Worm (Caenorhabditis elegans): ENCODE data around the gene srbc-68.
A peak's percentile ranks its signal among the peaks of the same experiment; 100 is the strongest.

srbc-68 gene

DNA sequence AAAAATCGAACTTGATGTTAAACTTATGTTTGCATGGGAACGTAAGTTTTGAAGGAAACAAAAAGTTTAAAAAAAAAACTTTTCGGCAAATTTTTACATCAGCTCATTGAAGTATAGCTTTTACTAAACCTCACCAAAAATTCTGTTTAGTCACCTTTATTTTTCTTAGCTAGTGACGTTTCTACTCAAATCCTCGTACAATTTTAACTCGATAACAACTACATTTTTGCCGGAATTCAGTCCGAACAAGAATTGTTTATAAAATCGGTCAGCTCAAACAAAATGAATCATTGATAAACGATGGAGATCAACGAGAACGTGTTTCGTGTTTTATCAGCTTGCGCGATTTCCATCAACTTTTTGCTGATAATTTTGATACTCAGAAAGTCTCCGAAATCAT is 19.5 kb downstream of the srbc-68 start, which contains the start of gene str-260:
Gene str-260, plus strand, starts transcription at position 301 of the 400 bp plus-strand sequence.
- TF ChIP-seq ceh-16 (tag; optimal IDR thresholded peaks at IDR 0.05) (no peak), hmg-11 (tag; optimal IDR thresholded peaks at IDR 0.05) (no peak), mdl-1 (tag; optimal IDR thresholded peaks at IDR 0.05) (no peak), unc-39 (tag; optimal IDR thresholded peaks at IDR 0.05) (no peak), pqm-1 (tag; optimal IDR thresholded peaks at IDR 0.05) (no peak), ceh-9 (tag; optimal IDR thresholded peaks at IDR 0.05) (no peak), nhr-12 (tag; optimal IDR thresholded peaks at IDR 0.05) (no peak), R02D3.7 (tag; optimal IDR thresholded peaks at IDR 0.05) (no peak), nhr-43 (tag; optimal IDR thresholded peaks at IDR 0.05; ENCODE audit: poor library complexity, severe bottlenecking) (no peak), ceh-82 (tag; optimal IDR thresholded peaks at IDR 0.05) (no peak), fos-1 (tag; optimal IDR thresholded peaks at IDR 0.05) (no peak), mml-1 (tag; optimal IDR thresholded peaks at IDR 0.05) (no peak), pha-4 (tag; optimal IDR thresholded peaks at IDR 0.05) (no peak), nhr-25 (tag; optimal IDR thresholded peaks at IDR 0.05) (no peak), egl-5 (tag; optimal IDR thresholded peaks at IDR 0.05) (no peak)

DNA sequence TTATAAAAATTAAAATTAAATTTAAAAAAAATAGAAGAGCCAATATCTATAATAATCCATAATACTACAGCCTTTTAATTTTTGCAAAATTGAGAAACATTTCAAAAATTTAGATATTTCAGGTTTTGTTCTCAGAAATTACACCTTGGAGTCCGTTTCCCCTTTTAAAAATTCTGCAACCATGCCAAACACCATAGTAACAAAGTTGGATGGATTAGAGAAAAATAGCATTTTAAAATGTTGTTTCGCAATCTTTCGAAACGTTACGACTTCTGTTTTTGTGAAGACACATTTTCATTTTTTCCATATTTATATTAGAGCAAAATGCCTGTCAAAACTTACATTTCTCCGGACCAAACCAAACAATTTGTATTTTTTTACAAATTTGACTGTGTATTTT is 21.4 kb downstream of the srbc-68 start, which contains the start of gene T24A6.7:
Gene T24A6.7, plus strand, starts transcription at position 301 of the 400 bp plus-strand sequence.
- TF ChIP-seq elt-2 (tag; optimal IDR thresholded peaks at IDR 0.05) (no peak), ztf-11 (tag; optimal IDR thresholded peaks at IDR 0.05) (no peak), ceh-28 (tag; optimal IDR thresholded peaks at IDR 0.05) (no peak), nhr-237 (tag; optimal IDR thresholded peaks at IDR 0.05) (no peak), ceh-82 (tag; optimal IDR thresholded peaks at IDR 0.05) (no peak), ztf-4 (tag; optimal IDR thresholded peaks at IDR 0.05) (no peak), elt-1 (tag; optimal IDR thresholded peaks at IDR 0.05) (no peak), mdl-1 (tag; optimal IDR thresholded peaks at IDR 0.05) (no peak)

DNA sequence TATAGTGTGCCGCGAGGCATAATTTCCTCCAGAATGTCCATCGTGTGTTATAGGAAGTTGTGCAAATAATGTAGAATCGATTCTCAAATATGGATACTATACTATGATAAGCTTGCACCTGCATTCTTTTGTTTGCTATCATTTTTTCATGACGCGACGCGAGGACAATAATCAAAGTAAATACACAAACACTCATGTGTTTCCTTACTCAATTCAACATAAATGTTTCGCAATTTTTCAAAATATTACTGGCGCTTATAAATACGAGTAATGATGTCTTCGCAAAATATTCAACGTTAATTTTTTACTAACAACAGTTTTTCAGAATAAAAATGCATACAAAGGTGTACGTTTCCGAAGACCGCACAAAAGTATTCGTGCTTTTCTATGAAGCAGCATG is 23.2 kb downstream of the srbc-68 start, which contains the start of gene irg-1:
Gene irg-1, plus strand, starts transcription at position 326 of the 400 bp plus-strand sequence.
- TF ChIP-seq ama-1 (optimal IDR thresholded peaks at IDR 0.05) (no peak), pqm-1 (tag; optimal IDR thresholded peaks at IDR 0.05) (peak; percentile 37)

DNA sequence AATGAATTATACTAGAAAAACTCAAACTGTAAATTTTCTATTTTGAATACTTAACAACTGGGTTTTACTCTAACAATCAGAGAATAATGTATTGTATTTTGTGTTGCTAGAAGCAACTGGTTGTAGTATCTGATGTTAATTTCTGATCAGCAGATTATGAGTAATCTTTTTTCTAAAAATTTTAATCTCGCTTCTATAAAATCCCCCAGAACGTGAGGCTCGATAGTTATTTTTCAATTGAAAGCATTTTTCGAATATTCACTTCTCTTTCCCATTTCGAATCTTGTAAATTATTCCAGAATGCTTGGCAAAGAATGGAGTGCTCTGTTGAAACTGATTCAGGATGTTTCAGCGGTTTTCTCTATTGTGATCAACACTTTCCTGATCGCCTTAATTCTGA is 28.5 kb downstream of the srbc-68 start, which contains the start of gene str-227:
Gene str-227, plus strand, starts transcription at position 301 of the 400 bp plus-strand sequence.
- TF ChIP-seq pha-4 (tag; optimal IDR thresholded peaks at IDR 0.05) (no peak), fos-1 (tag; optimal IDR thresholded peaks at IDR 0.05) (no peak), eor-1 (tag; optimal IDR thresholded peaks at IDR 0.05) (no peak)

DNA sequence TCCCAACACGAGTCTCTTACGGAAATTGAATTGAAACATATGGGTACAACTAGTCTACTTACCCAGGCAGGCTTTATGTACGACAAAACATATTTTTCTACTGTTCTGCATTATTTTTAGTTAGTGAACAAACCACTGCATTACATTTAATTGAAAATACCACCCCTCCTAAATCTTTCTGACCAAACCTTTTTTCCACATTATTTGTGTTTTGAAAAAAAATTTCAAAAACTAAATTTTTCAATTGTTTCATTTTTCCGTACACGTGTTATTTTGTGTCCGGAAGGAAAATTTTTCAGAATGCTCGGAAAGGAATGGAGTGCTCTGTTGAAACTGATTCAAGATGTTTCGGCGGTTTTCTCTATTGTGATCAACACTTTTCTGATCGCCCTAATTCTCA is 34.0 kb downstream of the srbc-68 start, which contains the start of gene str-226:
Gene str-226, plus strand, starts transcription at position 301 of the 400 bp plus-strand sequence.
- TF ChIP-seq fkh-10 (GFP tag; optimal IDR thresholded peaks at IDR 0.05) (no peak), nhr-237 (tag; optimal IDR thresholded peaks at IDR 0.05) (no peak), pha-4 (tag; optimal IDR thresholded peaks at IDR 0.05) (no peak), lin-39 (tag; optimal IDR thresholded peaks at IDR 0.05) (no peak), ztf-4 (tag; optimal IDR thresholded peaks at IDR 0.05) (no peak), egl-5 (tag; optimal IDR thresholded peaks at IDR 0.05) (no peak), mml-1 (tag; optimal IDR thresholded peaks at IDR 0.05) (no peak), nhr-67 (tag; optimal IDR thresholded peaks at IDR 0.05) (no peak)

DNA sequence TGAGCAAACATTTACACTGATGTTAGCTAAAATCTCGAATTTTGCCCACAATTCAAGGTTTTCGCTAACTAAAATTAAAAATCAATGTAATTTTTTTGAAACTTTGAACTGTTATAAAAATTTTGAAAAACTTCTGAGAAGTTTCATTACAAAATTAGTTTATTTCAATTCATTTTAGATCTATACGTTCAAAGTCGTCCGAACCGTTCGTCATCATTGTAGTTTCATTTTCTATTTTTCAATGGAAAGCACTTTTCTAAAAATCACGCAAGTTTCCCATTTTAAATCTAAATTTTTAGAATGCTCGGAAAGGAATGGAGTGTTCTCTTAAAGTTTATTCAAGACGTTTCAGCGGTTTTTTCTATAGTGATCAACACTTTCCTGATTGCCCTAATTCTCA is 36.5 kb downstream of the srbc-68 start, which contains the start of gene str-228:
Gene str-228, plus strand, starts transcription at position 301 of the 400 bp plus-strand sequence.
- no peak for TF ChIP-seq elt-2 (tag; optimal IDR thresholded peaks at IDR 0.05)
- no peak for TF ChIP-seq sea-2 (GFP tag; optimal IDR thresholded peaks at IDR 0.05)
- TF ChIP-seq mdl-1 (tag; optimal IDR thresholded peaks at IDR 0.05), result no peak
- TF ChIP-seq nhr-67 (tag; optimal IDR thresholded peaks at IDR 0.05), result no peak
- TF ChIP-seq fkh-10 (GFP tag; optimal IDR thresholded peaks at IDR 0.05), result no peak
- TF ChIP-seq egl-27 (tag; optimal IDR thresholded peaks at IDR 0.05), result no peak
- TF ChIP-seq ceh-82 (tag; optimal IDR thresholded peaks at IDR 0.05), result no peak
- TF ChIP-seq nhr-237 (tag; optimal IDR thresholded peaks at IDR 0.05), result no peak
- TF ChIP-seq nhr-11 (tag; optimal IDR thresholded peaks at IDR 0.05), result no peak
- no peak for TF ChIP-seq ceh-28 (tag; optimal IDR thresholded peaks at IDR 0.05)
- TF ChIP-seq ZK546.5 (tag; optimal IDR thresholded peaks at IDR 0.05), result no peak
- TF ChIP-seq elt-1 (tag; optimal IDR thresholded peaks at IDR 0.05), result no peak

DNA sequence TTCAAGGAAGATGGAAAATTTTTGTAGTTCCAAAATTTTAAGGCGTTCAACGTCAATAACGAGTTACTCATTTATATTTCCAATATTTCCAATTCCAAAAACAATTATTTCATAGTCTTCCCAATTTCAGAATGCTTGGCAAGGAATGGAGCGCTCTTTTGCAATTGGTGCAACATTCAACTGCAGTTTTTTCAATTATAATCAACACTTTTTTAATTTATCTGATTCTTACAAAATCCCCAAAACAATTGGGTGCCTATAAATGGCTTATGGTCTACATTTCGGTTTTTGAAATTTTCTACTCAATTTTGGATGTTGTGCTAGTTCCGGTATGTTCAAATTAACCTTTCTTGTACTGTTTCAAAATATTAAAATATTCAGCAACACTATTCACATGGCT is 38.7 kb downstream of the srbc-68 start, which contains the start of gene str-225:
Gene str-225, plus strand, starts transcription at position 132 of the 400 bp plus-strand sequence.
- no peak for TF ChIP-seq pqm-1 (tag; optimal IDR thresholded peaks at IDR 0.05)
- TF ChIP-seq elt-1 (tag; optimal IDR thresholded peaks at IDR 0.05), result no peak
- TF ChIP-seq ZK546.5 (tag; optimal IDR thresholded peaks at IDR 0.05), result no peak
- no peak for TF ChIP-seq skn-1 (tag; optimal IDR thresholded peaks at IDR 0.05)
- TF ChIP-seq nhr-28 (tag; optimal IDR thresholded peaks at IDR 0.05), result no peak
- TF ChIP-seq pha-4 (tag; optimal IDR thresholded peaks at IDR 0.05), result no peak
- TF ChIP-seq nfya-1 (tag; optimal IDR thresholded peaks at IDR 0.05; ENCODE audit: insufficient read depth), result no peak
- TF ChIP-seq nhr-23 (tag; optimal IDR thresholded peaks at IDR 0.05), result no peak
- TF ChIP-seq lsy-12 (tag; optimal IDR thresholded peaks at IDR 0.05), result no peak
- TF ChIP-seq jun-1 (tag; optimal IDR thresholded peaks at IDR 0.05), result no peak

Measured in whole organism, L3 larva.